Worm (Caenorhabditis elegans) whole organism, mixed stage, embryonic: ENCODE measurements around the gene C33A12.4.

Experiments
- M03D4.4 ChIP-seq: sonication (generic microtip); optimal IDR thresholded peaks from 2 replicates; lab custom pipeline; 2017; ENCODE audit warnings: mild to moderate bottlenecking, missing genetic modification characterization, missing compliant biosample characterization
- bed-3 ChIP-seq: fragments of 200-800 bp; sonication (Bioruptor generic); optimal IDR thresholded peaks from 3 replicates; lab custom pipeline; 2018; ENCODE audit warnings: mild to moderate bottlenecking, missing genetic modification characterization, moderate library complexity, missing compliant biosample characterization
- blmp-1 ChIP-seq: fragments of 150-350 bp; optimal IDR thresholded peaks from 2 replicates; lab custom pipeline; 2014; ENCODE audit warnings: missing biosample characterization, missing genetic modification characterization
- ceh-39 ChIP-seq: fragments of 150-350 bp; optimal IDR thresholded peaks from 2 replicates; lab custom pipeline; 2014; ENCODE audit warnings: missing biosample characterization, missing genetic modification characterization
- ceh-43 ChIP-seq: fragments of 200-800 bp; sonication (Bioruptor generic); optimal IDR thresholded peaks from 2 replicates; lab custom pipeline; 2018; ENCODE audit warnings: mild to moderate bottlenecking, missing genetic modification characterization, moderate library complexity, missing compliant biosample characterization
- ceh-83 ChIP-seq: fragments of 200-800 bp; sonication (Bioruptor generic); optimal IDR thresholded peaks from 2 replicates; lab custom pipeline; 2018; ENCODE audit warnings: mild to moderate bottlenecking, missing genetic modification characterization, missing compliant biosample characterization
- ces-1 ChIP-seq: fragments of 150-350 bp; optimal IDR thresholded peaks from 2 replicates; lab custom pipeline; 2014; ENCODE audit warnings: missing biosample characterization, missing genetic modification reagents, missing genetic modification characterization
- cnd-1 ChIP-seq: fragments of 200-800 bp; sonication (Bioruptor generic); optimal IDR thresholded peaks from 2 replicates; lab custom pipeline; 2018; ENCODE audit warnings: mild to moderate bottlenecking, missing genetic modification characterization, missing compliant biosample characterization
- drap-1 ChIP-seq: fragments of 200-800 bp; sonication (Bioruptor generic); optimal IDR thresholded peaks from 3 replicates; lab custom pipeline; 2018; ENCODE audit warnings: mild to moderate bottlenecking, missing genetic modification characterization, missing compliant biosample characterization
- elt-1 ChIP-seq: sonication (generic microtip); optimal IDR thresholded peaks from 2 replicates; lab custom pipeline; 2017; ENCODE audit warnings: missing genetic modification characterization, mild to moderate bottlenecking, missing compliant biosample characterization, antibody characterized with exemption, moderate library complexity, borderline replicate concordance; ENCODE audit not compliant: insufficient read depth
- elt-3 ChIP-seq: fragments of 150-350 bp; optimal IDR thresholded peaks from 2 replicates; lab custom pipeline; 2014; ENCODE audit warnings: missing biosample characterization, missing genetic modification characterization
- flh-1 ChIP-seq: fragments of 200-800 bp; sonication (Bioruptor generic); optimal IDR thresholded peaks from 2 replicates; lab custom pipeline; 2018; ENCODE audit warnings: mild to moderate bottlenecking, missing genetic modification characterization, moderate library complexity, missing compliant biosample characterization
- ham-2 ChIP-seq: fragments of 200-800 bp; sonication (Bioruptor generic); optimal IDR thresholded peaks from 2 replicates; lab custom pipeline; 2018; ENCODE audit warnings: mild to moderate bottlenecking, missing genetic modification characterization, missing compliant biosample characterization
- hlh-1 ChIP-seq: fragments of 150-350 bp; optimal IDR thresholded peaks from 2 replicates; lab custom pipeline; 2014; ENCODE audit warnings: missing biosample characterization, missing genetic modification reagents, missing genetic modification characterization
- lin-13 ChIP-seq: fragments of 150-350 bp; optimal IDR thresholded peaks from 2 replicates; lab custom pipeline; 2014; ENCODE audit warnings: missing biosample characterization, missing genetic modification characterization
- lin-32 ChIP-seq: fragments of 200-800 bp; sonication (Bioruptor generic); optimal IDR thresholded peaks from 2 replicates; lab custom pipeline; 2018; ENCODE audit warnings: mild to moderate bottlenecking, missing genetic modification characterization, missing compliant biosample characterization
- lsy-2 ChIP-seq: fragments of 150-350 bp; optimal IDR thresholded peaks from 2 replicates; lab custom pipeline; 2014; ENCODE audit warnings: missing biosample characterization, missing genetic modification characterization
- mab-5 ChIP-seq: fragments of 150-350 bp; optimal IDR thresholded peaks from 2 replicates; lab custom pipeline; 2014; ENCODE audit warnings: missing biosample characterization, missing genetic modification characterization
- mep-1 ChIP-seq: fragments of 150-350 bp; optimal IDR thresholded peaks from 2 replicates; lab custom pipeline; 2017; ENCODE audit warnings: missing biosample characterization, missing genetic modification reagents, missing genetic modification characterization, inconsistent platforms
- mls-2 ChIP-seq: sonication (generic microtip); optimal IDR thresholded peaks from 2 replicates; lab custom pipeline; 2016; ENCODE audit warnings: mild to moderate bottlenecking, missing genetic modification characterization, moderate library complexity, missing compliant biosample characterization
- nhr-12 ChIP-seq: fragments of 150-350 bp; optimal IDR thresholded peaks from 2 replicates; lab custom pipeline; 2014; ENCODE audit warnings: missing biosample characterization, missing genetic modification characterization
- nhr-2 ChIP-seq: fragments of 150-350 bp; optimal IDR thresholded peaks from 2 replicates; lab custom pipeline; 2014; ENCODE audit warnings: missing biosample characterization, missing genetic modification characterization
- nhr-237 ChIP-seq: fragments of 150-350 bp; optimal IDR thresholded peaks from 2 replicates; lab custom pipeline; 2014; ENCODE audit warnings: missing biosample characterization, missing genetic modification characterization
- nhr-28 ChIP-seq: fragments of 150-350 bp; optimal IDR thresholded peaks from 2 replicates; lab custom pipeline; 2014; ENCODE audit warnings: missing biosample characterization, missing genetic modification characterization
- nhr-76 ChIP-seq: sonication (generic microtip); optimal IDR thresholded peaks from 2 replicates; lab custom pipeline; 2017; ENCODE audit warnings: missing biosample characterization, missing genetic modification characterization
- pha-4 ChIP-seq: fragments of 150-350 bp; optimal IDR thresholded peaks from 2 replicates; lab custom pipeline; 2018; ENCODE audit warnings: missing biosample characterization, missing genetic modification reagents, missing genetic modification characterization
- sem-2 ChIP-seq: fragments of 200-800 bp; sonication (Bioruptor generic); optimal IDR thresholded peaks from 2 replicates; lab custom pipeline; 2018; ENCODE audit warnings: mild to moderate bottlenecking, missing genetic modification characterization, missing compliant biosample characterization
- snpc-4 ChIP-seq: fragments of 150-350 bp; optimal IDR thresholded peaks from 2 replicates; lab custom pipeline; 2014; ENCODE audit warnings: missing biosample characterization, missing genetic modification characterization
- sptf-1 ChIP-seq: sonication (generic microtip); optimal IDR thresholded peaks from 2 replicates; lab custom pipeline; 2017; ENCODE audit warnings: mild to moderate bottlenecking, missing genetic modification characterization, moderate library complexity, missing compliant biosample characterization
- tbx-8 ChIP-seq: fragments of 200-800 bp; sonication (Bioruptor generic); optimal IDR thresholded peaks from 2 replicates; lab custom pipeline; 2018; ENCODE audit warnings: mild to moderate bottlenecking, missing genetic modification characterization, moderate library complexity, missing compliant biosample characterization
- unc-120 ChIP-seq: sonication (generic microtip); optimal IDR thresholded peaks from 2 replicates; lab custom pipeline; 2017; ENCODE audit warnings: missing genetic modification characterization, missing compliant biosample characterization; ENCODE audit not compliant: poor library complexity, severe bottlenecking
- unc-39 ChIP-seq: fragments of 150-350 bp; optimal IDR thresholded peaks from 2 replicates; lab custom pipeline; 2014; ENCODE audit warnings: missing biosample characterization, missing genetic modification characterization
- unc-62 ChIP-seq: fragments of 150-350 bp; optimal IDR thresholded peaks from 2 replicates; lab custom pipeline; 2014; ENCODE audit warnings: missing biosample characterization, missing genetic modification reagents, missing genetic modification characterization
- zip-8 ChIP-seq: fragments of 150-350 bp; optimal IDR thresholded peaks from 2 replicates; lab custom pipeline; 2014; ENCODE audit warnings: missing biosample characterization, missing genetic modification characterization
- ztf-11 ChIP-seq: fragments of 150-350 bp; optimal IDR thresholded peaks from 2 replicates; lab custom pipeline; 2014; ENCODE audit warnings: missing biosample characterization, missing genetic modification characterization

C33A12.4 gene

ce11 chrIV:9477135-9477928 lies 33.0 kb downstream of the C33A12.4 start, which contains the start of gene wrt-3:
Gene wrt-3, minus strand, starts transcription at chrIV:9477456.
- TF ChIP-seq snpc-4 (no peak), pha-4 (tag; lab: Kevin White, UChicago) (peak; percentile 42), nhr-28 (peak; percentile 65), mep-1 (tag; lab: Kevin White, UChicago) (no peak), ceh-43 (peak; percentile 89), ces-1 (GFP tag; lab: Kevin White, UChicago) (no peak), ceh-83 (GFP tag; lab: Kevin White, UChicago) (peak; percentile 98), nhr-76 (tag; lab: Kevin White, UChicago) (peak; percentile 18), mab-5 (no peak), unc-39 (tag; lab: Kevin White, UChicago) (no peak), bed-3 (GFP tag; lab: Kevin White, UChicago) (peak; percentile 90), nhr-12 (tag; lab: Kevin White, UChicago) (peak; percentile 58), unc-62 (GFP tag; lab: Kevin White, UChicago) (peak; percentile 27), flh-1 (GFP tag; lab: Kevin White, UChicago) (peak; percentile 89), elt-1 (no peak), cnd-1 (peak; percentile 96), mls-2 (tag; lab: Kevin White, UChicago) (peak; percentile 98), ham-2 (GFP tag; lab: Kevin White, UChicago) (peak; percentile 91), blmp-1 (tag; lab: Kevin White, UChicago) (no peak), lin-32 (GFP tag; lab: Kevin White, UChicago) (peak; percentile 94), ztf-11 (tag; lab: Kevin White, UChicago) (peak; percentile 58), nhr-237 (tag; lab: Kevin White, UChicago) (no peak), zip-8 (tag; lab: Kevin White, UChicago) (no peak), tbx-8 (GFP tag; lab: Kevin White, UChicago) (peak; percentile 95), drap-1 (GFP tag; lab: Kevin White, UChicago) (peak; percentile 96), ceh-39 (tag; lab: Kevin White, UChicago) (no peak), hlh-1 (tag; lab: Kevin White, UChicago) (no peak), lsy-2 (no peak), unc-120 (tag; lab: Kevin White, UChicago) (peak; percentile 94), lin-13 (peak; percentile 31), sem-2 (GFP tag; lab: Kevin White, UChicago) (peak; percentile 91), sptf-1 (tag; lab: Kevin White, UChicago) (peak; percentile 98), elt-3 (no peak), nhr-2 (tag; lab: Kevin White, UChicago) (no peak), M03D4.4 (tag; lab: Kevin White, UChicago) (peak; percentile 95)

- TF ChIP-seq ztf-11 (tag; lab: Kevin White, UChicago) (no peak), ceh-43 (no peak), nhr-76 (tag; lab: Kevin White, UChicago) (no peak), lin-32 (GFP tag; lab: Kevin White, UChicago) (no peak), elt-3 (no peak), flh-1 (GFP tag; lab: Kevin White, UChicago) (no peak), nhr-28 (no peak), unc-62 (GFP tag; lab: Kevin White, UChicago) (no peak), mls-2 (tag; lab: Kevin White, UChicago) (no peak), unc-39 (tag; lab: Kevin White, UChicago) (no peak), lin-13 (no peak), M03D4.4 (tag; lab: Kevin White, UChicago) (no peak), mab-5 (no peak)
- TF ChIP-seq, all 35 proteins: peak for 0
Observed at ce11 chrIV:9469293-9469692, 41.1 kb downstream of the C33A12.4 start.

- no peak for TF ChIP-seq mab-5
- no peak for TF ChIP-seq unc-120 (tag; lab: Kevin White, UChicago)
- TF ChIP-seq ces-1 (GFP tag; lab: Kevin White, UChicago): no peak
- TF ChIP-seq hlh-1 (tag; lab: Kevin White, UChicago): no peak
- TF ChIP-seq mls-2 (tag; lab: Kevin White, UChicago): no peak
Observed at ce11 chrIV:9467418-9467817, 43.0 kb downstream of the C33A12.4 start, which contains the start of gene F38E11.6. Gene F38E11.6, minus strand, starts transcription at chrIV:9467518.
